Fruit fly (Drosophila melanogaster): ENCODE measurements around the gene CG32564.

The CG32564 gene

DNA sequence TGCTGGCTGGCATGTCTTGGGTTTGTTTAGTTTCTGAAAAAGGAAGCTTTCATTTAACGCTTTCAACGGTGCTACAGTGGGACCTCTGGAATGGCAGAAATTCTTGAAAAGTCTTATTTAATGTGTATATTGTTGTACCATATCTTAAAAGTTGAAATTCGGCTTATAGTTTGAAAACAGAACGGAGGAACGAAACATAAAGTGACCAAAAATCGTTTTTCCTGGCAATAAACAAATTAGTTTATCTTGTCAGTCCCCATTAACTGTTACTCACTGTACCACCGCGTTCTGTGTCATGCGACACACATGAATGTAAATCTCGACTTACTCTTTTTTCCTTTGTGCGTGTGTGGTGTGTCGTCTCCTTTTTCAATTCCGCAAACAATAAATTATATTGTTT is 34.1 kb upstream of the CG32564 start:
- no peak for TF ChIP-seq ovo (GFP tag; optimal IDR thresholded peaks at IDR 0.05)
- no peak for TF ChIP-seq CG11617 (GFP tag; optimal IDR thresholded peaks at IDR 0.05)
- TF ChIP-seq CG5204 (GFP tag; optimal IDR thresholded peaks at IDR 0.05): no peak
- TF ChIP-seq Mnt (GFP tag; optimal IDR thresholded peaks at IDR 0.05): no peak
- no peak for TF ChIP-seq Crg-1 (GFP tag; optimal IDR thresholded peaks at IDR 0.05)
- TF ChIP-seq CG33017 (tag; optimal IDR thresholded peaks at IDR 0.05): no peak
- TF ChIP-seq tj (GFP tag; optimal IDR thresholded peaks at IDR 0.05): no peak
- no peak for TF ChIP-seq Hr96 (GFP tag; optimal IDR thresholded peaks at IDR 0.05)
- TF ChIP-seq CG7101 (tag; optimal IDR thresholded peaks at IDR 0.05): no peak
- no peak for TF ChIP-seq CG14711 (tag; optimal IDR thresholded peaks at IDR 0.05)
- TF ChIP-seq pad (GFP tag; optimal IDR thresholded peaks at IDR 0.05): no peak
- no peak for TF ChIP-seq Clk (GFP tag; optimal IDR thresholded peaks at IDR 0.05)
- TF ChIP-seq bab1 (GFP tag; optimal IDR thresholded peaks at IDR 0.05): no peak
- TF ChIP-seq kay (GFP tag; ENCODE audit: borderline replicate concordance): no peak
- no peak for TF ChIP-seq CG1620 (GFP tag; optimal IDR thresholded peaks at IDR 0.05)
- no peak for TF ChIP-seq cic (GFP tag; optimal IDR thresholded peaks at IDR 0.05)
- TF ChIP-seq cnc (optimal IDR thresholded peaks at IDR 0.05): no peak
- TF ChIP-seq CG7045 (GFP tag; optimal IDR thresholded peaks at IDR 0.05): no peak
- no peak for TF ChIP-seq CG12768 (GFP tag; optimal IDR thresholded peaks at IDR 0.05)

- TF ChIP-seq Mnt (GFP tag; optimal IDR thresholded peaks at IDR 0.05): no peak
- TF ChIP-seq bab1 (GFP tag; optimal IDR thresholded peaks at IDR 0.05): no peak
- TF ChIP-seq CG14711 (tag; optimal IDR thresholded peaks at IDR 0.05): no peak
- TF ChIP-seq pad (GFP tag; optimal IDR thresholded peaks at IDR 0.05): no peak
- TF ChIP-seq Clk (GFP tag; optimal IDR thresholded peaks at IDR 0.05): no peak
- TF ChIP-seq Hr96 (GFP tag; optimal IDR thresholded peaks at IDR 0.05): no peak
- TF ChIP-seq ovo (GFP tag; optimal IDR thresholded peaks at IDR 0.05): no peak
- TF ChIP-seq tj (GFP tag; optimal IDR thresholded peaks at IDR 0.05): no peak
- no peak for TF ChIP-seq toe (GFP tag; optimal IDR thresholded peaks at IDR 0.05)
- no peak for TF ChIP-seq CG33017 (tag; optimal IDR thresholded peaks at IDR 0.05)
- TF ChIP-seq CG1620 (GFP tag; optimal IDR thresholded peaks at IDR 0.05): no peak
- no peak for TF ChIP-seq CG11617 (GFP tag; optimal IDR thresholded peaks at IDR 0.05)
- TF ChIP-seq Crg-1 (GFP tag; optimal IDR thresholded peaks at IDR 0.05): no peak
- TF ChIP-seq kay (GFP tag; ENCODE audit: borderline replicate concordance): no peak
- TF ChIP-seq CG7045 (GFP tag; optimal IDR thresholded peaks at IDR 0.05): no peak
- TF ChIP-seq cnc (optimal IDR thresholded peaks at IDR 0.05): no peak
- no peak for TF ChIP-seq CG7101 (tag; optimal IDR thresholded peaks at IDR 0.05)
- TF ChIP-seq CG5204 (GFP tag; optimal IDR thresholded peaks at IDR 0.05): no peak
- TF ChIP-seq cic (GFP tag; optimal IDR thresholded peaks at IDR 0.05): no peak
Measured at dm6 chrX:17172777-17173315, 33.4 kb upstream of the CG32564 start.

DNA sequence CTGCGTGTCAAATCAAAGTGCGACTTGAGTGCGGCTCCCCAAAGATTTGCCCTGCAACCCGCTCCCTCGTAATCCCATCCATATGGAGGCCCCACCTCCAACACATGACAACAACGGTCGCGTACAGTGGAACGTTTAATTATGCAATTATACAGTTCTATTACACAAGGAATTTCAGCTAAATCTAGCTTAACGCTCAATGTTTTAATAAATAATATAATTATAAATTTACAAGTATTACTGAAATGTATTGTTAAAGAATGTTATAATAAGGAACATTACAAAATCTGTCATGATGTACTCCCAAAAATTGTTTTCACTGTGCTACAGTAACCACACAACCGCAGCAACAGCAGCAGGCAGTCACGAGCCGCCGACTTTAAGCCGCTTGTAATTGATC is 32.1 kb upstream of the CG32564 start:
- no peak for TF ChIP-seq Clk (GFP tag; optimal IDR thresholded peaks at IDR 0.05)
- no peak for TF ChIP-seq Crg-1 (GFP tag; optimal IDR thresholded peaks at IDR 0.05)
- TF ChIP-seq bab1 (GFP tag; optimal IDR thresholded peaks at IDR 0.05): no peak
- no peak for TF ChIP-seq toe (GFP tag; optimal IDR thresholded peaks at IDR 0.05)
- no peak for TF ChIP-seq CG33017 (tag; optimal IDR thresholded peaks at IDR 0.05)
- no peak for TF ChIP-seq CG11617 (GFP tag; optimal IDR thresholded peaks at IDR 0.05)
- TF ChIP-seq CG12768 (GFP tag; optimal IDR thresholded peaks at IDR 0.05): no peak
- TF ChIP-seq CG7045 (GFP tag; optimal IDR thresholded peaks at IDR 0.05): no peak
- no peak for TF ChIP-seq ovo (GFP tag; optimal IDR thresholded peaks at IDR 0.05)
- TF ChIP-seq CG5204 (GFP tag; optimal IDR thresholded peaks at IDR 0.05): no peak
- no peak for TF ChIP-seq CG14711 (tag; optimal IDR thresholded peaks at IDR 0.05)
- TF ChIP-seq cnc (optimal IDR thresholded peaks at IDR 0.05): no peak
- no peak for TF ChIP-seq Hr96 (GFP tag; optimal IDR thresholded peaks at IDR 0.05)
- no peak for TF ChIP-seq tj (GFP tag; optimal IDR thresholded peaks at IDR 0.05)
- TF ChIP-seq cic (GFP tag; optimal IDR thresholded peaks at IDR 0.05): no peak
- TF ChIP-seq CG1620 (GFP tag; optimal IDR thresholded peaks at IDR 0.05): no peak
- TF ChIP-seq pad (GFP tag; optimal IDR thresholded peaks at IDR 0.05): no peak

dm6 chrX:17175558-17176189 is 30.5 kb upstream of the CG32564 start:
- TF ChIP-seq kay (GFP tag; ENCODE audit: borderline replicate concordance) (no peak), CG33017 (tag; optimal IDR thresholded peaks at IDR 0.05) (no peak), Hr96 (GFP tag; optimal IDR thresholded peaks at IDR 0.05) (peak; percentile 54), cnc (optimal IDR thresholded peaks at IDR 0.05) (no peak), CG12768 (GFP tag; optimal IDR thresholded peaks at IDR 0.05) (no peak), CG7045 (GFP tag; optimal IDR thresholded peaks at IDR 0.05) (no peak), CG11617 (GFP tag; optimal IDR thresholded peaks at IDR 0.05) (no peak), Crg-1 (GFP tag; optimal IDR thresholded peaks at IDR 0.05) (peak; percentile 42), Mnt (GFP tag; optimal IDR thresholded peaks at IDR 0.05) (peak; percentile 13), toe (GFP tag; optimal IDR thresholded peaks at IDR 0.05) (no peak), CG1620 (GFP tag; optimal IDR thresholded peaks at IDR 0.05) (peak; percentile 58), CG5204 (GFP tag; optimal IDR thresholded peaks at IDR 0.05) (no peak), CG14711 (tag; optimal IDR thresholded peaks at IDR 0.05) (no peak), tj (GFP tag; optimal IDR thresholded peaks at IDR 0.05) (no peak), cic (GFP tag; optimal IDR thresholded peaks at IDR 0.05) (no peak), bab1 (GFP tag; optimal IDR thresholded peaks at IDR 0.05) (peak; percentile 53), Clk (GFP tag; optimal IDR thresholded peaks at IDR 0.05) (no peak), CG7101 (tag; optimal IDR thresholded peaks at IDR 0.05) (peak; percentile 44), pad (GFP tag; optimal IDR thresholded peaks at IDR 0.05) (peak; percentile 9), ovo (GFP tag; optimal IDR thresholded peaks at IDR 0.05) (no peak)

dm6 chrX:17176542-17176941 is 29.7 kb upstream of the CG32564 start:
- TF ChIP-seq CG14711 (tag; optimal IDR thresholded peaks at IDR 0.05) (no peak), ovo (GFP tag; optimal IDR thresholded peaks at IDR 0.05) (no peak), Hr96 (GFP tag; optimal IDR thresholded peaks at IDR 0.05) (no peak), CG7045 (GFP tag; optimal IDR thresholded peaks at IDR 0.05) (no peak), CG12768 (GFP tag; optimal IDR thresholded peaks at IDR 0.05) (no peak), Crg-1 (GFP tag; optimal IDR thresholded peaks at IDR 0.05) (no peak), CG5204 (GFP tag; optimal IDR thresholded peaks at IDR 0.05) (no peak), cnc (optimal IDR thresholded peaks at IDR 0.05) (no peak)

Data from whole organism, adult.